Fruit fly (Drosophila melanogaster) whole organism, embryonic: ENCODE measurements around the gene prg.

Source experiments
- Atf3 ChIP-seq: fragments of 200-800 bp; sonication (Bioruptor generic); optimal IDR thresholded peaks from 3 replicates; lab custom pipeline; 2016; ENCODE audit warnings: missing biosample characterization, missing genetic modification characterization
- B-H1 ChIP-seq: fragments of 200-800 bp; sonication (Bioruptor generic); IDR thresholded peaks from 3 replicates; pipeline ENCODE4 v1.3.6; 2022; ENCODE audit warnings: missing biosample characterization, missing genetic modification characterization
- Bgb ChIP-seq: fragments of 200-800 bp; sonication (Bioruptor generic); IDR thresholded peaks from 2 replicates; pipeline ENCODE4 v1.3.6; 2022; ENCODE audit warnings: missing biosample characterization, missing genetic modification characterization; ENCODE audit not compliant: partially characterized antibody
- CG10543 ChIP-seq: fragments of 200-800 bp; sonication (Bioruptor generic); optimal IDR thresholded peaks from 3 replicates; lab custom pipeline; 2017; ENCODE audit warnings: missing biosample characterization, mild to moderate bottlenecking, missing genetic modification characterization, moderate library complexity
- CG11247 ChIP-seq: fragments of 200-800 bp; sonication (Bioruptor generic); IDR thresholded peaks from 2 replicates; pipeline ENCODE4 v1.3.6; 2022; ENCODE audit warnings: missing biosample characterization, missing genetic modification characterization
- CG12071 ChIP-seq: fragments of 200-800 bp; sonication (Bioruptor generic); optimal IDR thresholded peaks from 3 replicates; lab custom pipeline; 2018; ENCODE audit warnings: missing biosample characterization, mild to moderate bottlenecking, missing genetic modification characterization
- CG12299 ChIP-seq: fragments of 200-800 bp; sonication (Bioruptor generic); optimal IDR thresholded peaks from 2 replicates; lab custom pipeline; 2018; ENCODE audit warnings: missing biosample characterization, mild to moderate bottlenecking, missing genetic modification characterization
- CG12659 ChIP-seq: fragments of 200-800 bp; sonication (Bioruptor generic); optimal IDR thresholded peaks from 3 replicates; lab custom pipeline; 2017; ENCODE audit warnings: mild to moderate bottlenecking, missing biosample characterization, missing genetic modification reagents, missing genetic modification characterization
- CG13424 ChIP-seq: fragments of 200-800 bp; sonication (Bioruptor generic); optimal IDR thresholded peaks from 2 replicates; lab custom pipeline; 2019; ENCODE audit warnings: missing biosample characterization, mild to moderate bottlenecking, missing genetic modification characterization, moderate library complexity
- CG14014 ChIP-seq: fragments of 200-800 bp; sonication (Bioruptor generic); IDR thresholded peaks from 2 replicates; pipeline ENCODE4 v1.3.6; 2022; ENCODE audit warnings: missing biosample characterization, missing genetic modification characterization
- CG15073 ChIP-seq: fragments of 200-800 bp; sonication (Bioruptor generic); optimal IDR thresholded peaks from 2 replicates; lab custom pipeline; 2016; ENCODE audit warnings: missing biosample characterization, missing genetic modification characterization
- CG1603 ChIP-seq: fragments of 200-800 bp; sonication (Bioruptor generic); optimal IDR thresholded peaks from 2 replicates; lab custom pipeline; 2019; ENCODE audit warnings: missing biosample characterization, mild to moderate bottlenecking, missing genetic modification characterization, moderate library complexity
- CG16815 ChIP-seq: fragments of 200-800 bp; sonication (Bioruptor generic); optimal IDR thresholded peaks from 3 replicates; lab custom pipeline; 2017; ENCODE audit warnings: missing biosample characterization, mild to moderate bottlenecking, missing genetic modification characterization
- CG2116 ChIP-seq: fragments of 200-800 bp; sonication (Bioruptor generic); optimal IDR thresholded peaks from 3 replicates; lab custom pipeline; 2018; ENCODE audit warnings: missing biosample characterization, mild to moderate bottlenecking, missing genetic modification characterization
- CG30020 ChIP-seq: fragments of 200-800 bp; optimal IDR thresholded peaks from 2 replicates; lab custom pipeline; 2019; ENCODE audit warnings: missing biosample characterization, mild to moderate bottlenecking, missing genetic modification characterization, moderate library complexity
- CG3847 ChIP-seq: fragments of 200-800 bp; sonication (Bioruptor generic); IDR thresholded peaks from 2 replicates; pipeline ENCODE4 v1.3.6; 2022; ENCODE audit warnings: missing biosample characterization, missing genetic modification characterization
- CG6175 ChIP-seq: fragments of 200-800 bp; sonication (Bioruptor generic); IDR thresholded peaks from 3 replicates; pipeline ENCODE4 v1.3.6; 2022; ENCODE audit warnings: missing biosample characterization, missing genetic modification characterization
- CG6689 ChIP-seq: fragments of 200-800 bp; sonication (Bioruptor generic); IDR thresholded peaks from 2 replicates; pipeline ENCODE4 v1.3.6; 2022; ENCODE audit warnings: missing biosample characterization, missing genetic modification characterization
- CG8290 ChIP-seq, 3 experiments: fragments of 200-800 bp; sonication (Bioruptor generic); optimal IDR thresholded peaks; 2 replicates each; lab custom pipeline; 2016 to 2019; ENCODE audit warnings: missing biosample characterization in 3 of 3, missing genetic modification characterization in 3 of 3, mild to moderate bottlenecking in 2 of 3, moderate library complexity in 1 of 3
- CG9817 ChIP-seq: fragments of 200-800 bp; sonication (Bioruptor generic); optimal IDR thresholded peaks from 2 replicates; lab custom pipeline; 2018; ENCODE audit warnings: missing biosample characterization, mild to moderate bottlenecking, missing genetic modification characterization, moderate library complexity
- Dll ChIP-seq: fragments of 200-800 bp; sonication (Bioruptor generic); IDR thresholded peaks from 4 replicates; pipeline ENCODE4 v1.3.6; 2022; ENCODE audit warnings: missing biosample characterization, missing genetic modification characterization; ENCODE audit not compliant: partially characterized antibody
- Dref ChIP-seq: fragments of 200-800 bp; sonication (Bioruptor generic); IDR thresholded peaks from 2 replicates; pipeline ENCODE4 v1.3.6; 2022; ENCODE audit warnings: missing biosample characterization, missing genetic modification characterization
- Ets97D ChIP-seq: fragments of 200-800 bp; sonication (Bioruptor generic); optimal IDR thresholded peaks from 3 replicates; lab custom pipeline; 2016; ENCODE audit warnings: missing biosample characterization, missing genetic modification characterization
- HmgD ChIP-seq: fragments of 200-800 bp; sonication (Bioruptor generic); optimal IDR thresholded peaks from 3 replicates; lab custom pipeline; 2016; ENCODE audit warnings: missing biosample characterization, missing genetic modification characterization
- HmgZ ChIP-seq: fragments of 200-800 bp; sonication (Bioruptor generic); optimal IDR thresholded peaks from 2 replicates; lab custom pipeline; 2018; ENCODE audit warnings: missing biosample characterization, mild to moderate bottlenecking, missing genetic modification characterization
- Kr ChIP-seq: fragments of 200-800 bp; sonication (Bioruptor generic); optimal IDR thresholded peaks from 2 replicates; lab custom pipeline; 2017; ENCODE audit warnings: missing biosample characterization, mild to moderate bottlenecking, missing genetic modification characterization
- Mad ChIP-seq: fragments of 200-800 bp; sonication (Bioruptor generic); optimal IDR thresholded peaks from 2 replicates; lab custom pipeline; 2016; ENCODE audit warnings: missing biosample characterization, missing genetic modification characterization
- Meics ChIP-seq: fragments of 200-800 bp; sonication (Bioruptor generic); optimal IDR thresholded peaks from 2 replicates; lab custom pipeline; 2017; ENCODE audit warnings: missing biosample characterization, mild to moderate bottlenecking, missing genetic modification characterization
- Opbp ChIP-seq: fragments of 200-800 bp; sonication (Bioruptor generic); IDR thresholded peaks from 3 replicates; pipeline ENCODE4 v1.3.6; 2022; ENCODE audit warnings: missing biosample characterization, missing genetic modification characterization; ENCODE audit not compliant: partially characterized antibody
- Sox100B ChIP-seq: fragments of 200-800 bp; sonication (Bioruptor generic); optimal IDR thresholded peaks from 3 replicates; lab custom pipeline; 2018; ENCODE audit warnings: missing biosample characterization, mild to moderate bottlenecking, missing genetic modification characterization
- Tbp ChIP-seq: fragments of >200 bp; optimal IDR thresholded peaks from 2 replicates; lab custom pipeline; 2018; ENCODE audit warnings: missing biosample characterization, missing genetic modification characterization
- az2 ChIP-seq: fragments of 200-800 bp; sonication (Bioruptor generic); optimal IDR thresholded peaks from 3 replicates; lab custom pipeline; 2016; ENCODE audit warnings: missing biosample characterization, missing genetic modification characterization
- bsh ChIP-seq, 2 experiments: fragments of 200-800 bp; sonication (Bioruptor generic); optimal IDR thresholded peaks; 2 replicates each; lab custom pipeline; 2017 to 2018; ENCODE audit warnings: mild to moderate bottlenecking in 2 of 2, missing biosample characterization in 2 of 2, missing genetic modification characterization in 2 of 2, moderate library complexity in 1 of 2
- cwo ChIP-seq: fragments of 200-800 bp; sonication (Bioruptor generic); optimal IDR thresholded peaks from 3 replicates; lab custom pipeline; 2017; ENCODE audit warnings: missing biosample characterization, missing genetic modification characterization, mild to moderate bottlenecking, moderate library complexity, missing genetic modification reagents
- h ChIP-seq: fragments of >200 bp; optimal IDR thresholded peaks from 2 replicates; lab custom pipeline; 2017
- insv ChIP-seq, 2 experiments: fragments of 200-800 bp; sonication (Bioruptor generic); optimal IDR thresholded peaks; 3 replicates each; lab custom pipeline; 2016 to 2018; ENCODE audit warnings: missing biosample characterization in 2 of 2, missing genetic modification characterization in 2 of 2
- jing ChIP-seq: fragments of 200-800 bp; sonication (Bioruptor generic); optimal IDR thresholded peaks from 2 replicates; lab custom pipeline; 2018; ENCODE audit warnings: missing biosample characterization, mild to moderate bottlenecking, missing genetic modification characterization
- lola ChIP-seq, 3 experiments: fragments of >200 bp in 2 of 3; fragments of 200-800 bp in 1 of 3; sonication (Bioruptor generic) in 1 of 3; optimal IDR thresholded peaks; 2 replicates each; lab custom pipeline; 2017 to 2019; ENCODE audit warnings: missing biosample characterization in 3 of 3, missing genetic modification characterization in 3 of 3, mild to moderate bottlenecking in 1 of 3, moderate library complexity in 1 of 3
- pita ChIP-seq: fragments of 200-800 bp; sonication (Bioruptor generic); optimal IDR thresholded peaks from 2 replicates; lab custom pipeline; 2017; ENCODE audit warnings: missing biosample characterization, mild to moderate bottlenecking, missing genetic modification characterization
- pzg ChIP-seq: fragments of 200-800 bp; sonication (Bioruptor generic); optimal IDR thresholded peaks from 3 replicates; lab custom pipeline; 2018; ENCODE audit warnings: missing biosample characterization, mild to moderate bottlenecking, missing genetic modification characterization, moderate library complexity
- row ChIP-seq: fragments of 200-800 bp; sonication (Bioruptor generic); IDR thresholded peaks from 3 replicates; pipeline ENCODE4 v1.3.6; 2022; ENCODE audit warnings: missing biosample characterization, missing genetic modification characterization
- scrt ChIP-seq: fragments of 200-800 bp; sonication (Bioruptor generic); optimal IDR thresholded peaks from 2 replicates; lab custom pipeline; 2018; ENCODE audit warnings: missing biosample characterization, mild to moderate bottlenecking, missing genetic modification characterization, moderate library complexity
- sd ChIP-seq: fragments of 200-800 bp; sonication (Bioruptor generic); optimal IDR thresholded peaks from 3 replicates; lab custom pipeline; 2018; ENCODE audit warnings: missing biosample characterization, mild to moderate bottlenecking, missing genetic modification characterization, moderate library complexity
- sens ChIP-seq: fragments of 200-800 bp; sonication (Bioruptor generic); peaks from one replicate; lab custom pipeline; 2016; ENCODE audit warnings: missing biosample characterization, missing genetic modification characterization
- slp2 ChIP-seq: fragments of 200-800 bp; sonication (Bioruptor generic); optimal IDR thresholded peaks from 2 replicates; lab custom pipeline; 2016; ENCODE audit warnings: missing biosample characterization, missing genetic modification characterization
- sug ChIP-seq: fragments of 200-800 bp; optimal IDR thresholded peaks from 2 replicates; lab custom pipeline; 2019; ENCODE audit warnings: missing biosample characterization, mild to moderate bottlenecking, missing genetic modification characterization, moderate library complexity
- zen ChIP-seq: fragments of 200-800 bp; sonication (Bioruptor generic); optimal IDR thresholded peaks from 3 replicates; lab custom pipeline; 2018; ENCODE audit warnings: missing biosample characterization, mild to moderate bottlenecking, missing genetic modification characterization, moderate library complexity

The prg gene

dm6 chr2L:8414887-8415883, 49.1 kb upstream of the prg start, which contains the start of the genes CG13398 and Akap200 (continued):
- TF ChIP-seq CG13424 (tag; lab: Kevin White, UChicago) (peak; percentile 46), Mad (GFP tag; lab: Kevin White, UChicago) (no peak), CG10543 (GFP tag; lab: Kevin White, UChicago) (peak; percentile 57), Opbp (GFP tag; lab: Robert Waterston, UW) (peak; percentile 43; the same call in 1 of the 3 replicates), jing (GFP tag; lab: Kevin White, UChicago) (no peak), cwo (GFP tag; lab: Kevin White, UChicago) (no peak), CG16815 (GFP tag; lab: Kevin White, UChicago) (peak; percentile 33), Ets97D (GFP tag; lab: Kevin White, UChicago) (peak; percentile 36), zen (tag; lab: Kevin White, UChicago) (peak; percentile 19), h (no peak), HmgZ (tag; lab: Kevin White, UChicago) (no peak), az2 (GFP tag; lab: Kevin White, UChicago) (peak; percentile 17), Tbp (peak; percentile 79), insv (GFP tag; optimal IDR thresholded peaks at IDR 0.05; lab: Kevin White, UChicago) (peak in 1 of 2 experiments; percentile 41), CG11247 (GFP tag; lab: Robert Waterston, UW) (0 out of 2 replicates have a peak, but pooled peaks have one; percentile 10), sug (peak; percentile 14), Bgb (GFP tag; lab: Robert Waterston, UW) (0 out of 2 replicates have a peak, but pooled peaks have one; percentile 19), CG3847 (GFP tag; lab: Robert Waterston, UW) (peak; percentile 66), CG1603 (tag; lab: Kevin White, UChicago) (peak; percentile 34), Sox100B (peak; percentile 44), CG8290 (GFP tag; optimal IDR thresholded peaks at IDR 0.05; lab: Kevin White, UChicago) (no peak), CG8290 (tag; optimal IDR thresholded peaks at IDR 0.05; lab: Kevin White, UChicago) (no peak), CG2116 (GFP tag; lab: Kevin White, UChicago) (peak; percentile 27), CG6175 (GFP tag; lab: Robert Waterston, UW) (no peak), CG30020 (tag; lab: Kevin White, UChicago) (peak; percentile 31), sens (GFP tag; lab: Kevin White, UChicago) (peak; percentile 90), CG9817 (tag; lab: Kevin White, UChicago) (peak; percentile 33), CG14014 (GFP tag; lab: Robert Waterston, UW) (no peak), row (GFP tag; lab: Robert Waterston, UW) (peak; percentile 71), pzg (GFP tag; lab: Kevin White, UChicago) (peak; percentile 49), slp2 (GFP tag; lab: Kevin White, UChicago) (no peak), HmgD (GFP tag; lab: Kevin White, UChicago) (no peak), bsh (GFP tag; optimal IDR thresholded peaks at IDR 0.05; lab: Kevin White, UChicago) (no peak), CG12071 (GFP tag; lab: Kevin White, UChicago) (no peak), lola (GFP tag; optimal IDR thresholded peaks at IDR 0.05; lab: Kevin White, UChicago) (peak in 1 of 3 experiments; percentile 50), CG12299 (tag; lab: Kevin White, UChicago) (no peak), Kr (peak; percentile 12), CG6689 (GFP tag; lab: Robert Waterston, UW) (0 out of 2 replicates have a peak, but pooled peaks have one; percentile 35), sd (peak; percentile 26), CG15073 (GFP tag; lab: Kevin White, UChicago) (no peak), pita (GFP tag; lab: Kevin White, UChicago) (no peak), scrt (GFP tag; lab: Kevin White, UChicago) (no peak), Atf3 (no peak), Meics (peak; percentile 3), B-H1 (GFP tag; lab: Robert Waterston, UW) (no peak), Dref (GFP tag; lab: Robert Waterston, UW) (0 out of 2 replicates have a peak, but pooled peaks have one; percentile 20), Dll (GFP tag; lab: Robert Waterston, UW) (no peak), CG12659 (GFP tag; lab: Kevin White, UChicago) (peak; percentile 55)
